Comparison of ENCODE assay signal across 1 fruit fly cellular context in the genomic region with DNA sequence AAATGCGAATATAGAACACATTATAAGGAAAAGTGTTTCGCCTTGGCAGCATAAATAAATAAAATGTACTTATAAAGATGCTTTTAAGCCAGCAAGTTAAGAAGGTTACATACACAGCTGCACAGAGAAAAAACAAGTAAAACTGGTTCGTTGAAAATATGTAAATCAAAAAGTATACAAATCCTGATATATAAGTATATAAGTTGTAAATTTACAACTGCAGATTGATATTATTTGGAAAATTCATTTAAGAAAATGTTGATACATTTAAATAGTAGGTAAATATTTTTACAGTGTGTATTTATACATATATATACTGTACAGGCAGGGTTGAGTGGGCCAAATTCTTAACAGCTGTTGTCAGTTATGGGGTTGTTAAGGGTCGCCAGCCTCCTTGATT.
TF ChIP-seq lines count a peak whose summit lies in the region.

No protein-coding gene starts in this region.

TF ChIP-seq in whole organism, embryonic, 481 proteins besides CTCF, POLR2A, EP300 and RAD21 (continued from another document):
- no peak for TF ChIP-seq CG8281 (tag; optimal IDR thresholded peaks at IDR 0.05; lab: Kevin White, UChicago)
- TF ChIP-seq p53 (GFP tag; optimal IDR thresholded peaks at IDR 0.05; lab: Kevin White, UChicago): no peak
- TF ChIP-seq CG17328 (GFP tag; IDR thresholded peaks at IDR 0.05; lab: Robert Waterston, UW): no peak
TF ChIP-seq in whole organism, embryonic: peak in this region for 14.
